Worm (Caenorhabditis elegans) whole organism, L2 larva: ENCODE measurements around the gene daf-31.

Source experiments
- F13H6.1 ChIP-seq: sonication (generic microtip); optimal IDR thresholded peaks from 2 replicates; lab custom pipeline; 2016; ENCODE audit warnings: missing genetic modification characterization, missing compliant biosample characterization
- R02D3.7 ChIP-seq: fragments of 150-350 bp; optimal IDR thresholded peaks from 2 replicates; lab custom pipeline; 2014; ENCODE audit warnings: missing biosample characterization, missing genetic modification characterization
- Y55F3AM.14 ChIP-seq: fragments of 200-800 bp; sonication (Bioruptor generic); optimal IDR thresholded peaks from 2 replicates; lab custom pipeline; 2018; ENCODE audit warnings: mild to moderate bottlenecking, missing genetic modification characterization, missing compliant biosample characterization
- ZK546.5 ChIP-seq: sonication (generic microtip); optimal IDR thresholded peaks from 2 replicates; lab custom pipeline; 2017; ENCODE audit warnings: missing biosample characterization, missing genetic modification characterization
- alr-1 ChIP-seq: fragments of 150-350 bp; optimal IDR thresholded peaks from 2 replicates; lab custom pipeline; 2014; ENCODE audit warnings: missing biosample characterization, missing genetic modification characterization
- aly-2 ChIP-seq: fragments of 150-350 bp; optimal IDR thresholded peaks from 2 replicates; lab custom pipeline; 2014; ENCODE audit warnings: missing biosample characterization, missing genetic modification characterization
- ama-1 ChIP-seq: fragments of 150-350 bp; optimal IDR thresholded peaks from 2 replicates; lab custom pipeline; 2018; ENCODE audit warnings: inconsistent platforms
- blmp-1 ChIP-seq: sonication (generic microtip); optimal IDR thresholded peaks from 2 replicates; lab custom pipeline; 2017; ENCODE audit warnings: missing genetic modification characterization, mild to moderate bottlenecking, missing compliant biosample characterization, antibody characterized with exemption, moderate library complexity; ENCODE audit not compliant: insufficient read depth
- ceh-16 ChIP-seq: fragments of 150-350 bp; optimal IDR thresholded peaks from 2 replicates; lab custom pipeline; 2014; ENCODE audit warnings: missing biosample characterization, missing genetic modification characterization
- crh-2 ChIP-seq: sonication (generic microtip); optimal IDR thresholded peaks from 2 replicates; lab custom pipeline; 2017; ENCODE audit warnings: missing biosample characterization, missing genetic modification characterization
- elt-1 ChIP-seq: fragments of 150-350 bp; optimal IDR thresholded peaks from 2 replicates; lab custom pipeline; 2014; ENCODE audit warnings: missing biosample characterization, missing genetic modification characterization
- elt-3 ChIP-seq: sonication (generic microtip); optimal IDR thresholded peaks from 2 replicates; lab custom pipeline; 2017; ENCODE audit warnings: missing biosample characterization, missing genetic modification characterization
- fos-1 ChIP-seq: fragments of 150-350 bp; optimal IDR thresholded peaks from 2 replicates; lab custom pipeline; 2014; ENCODE audit warnings: missing biosample characterization, missing genetic modification characterization
- gmeb-1 ChIP-seq: fragments of 150-350 bp; optimal IDR thresholded peaks from 2 replicates; lab custom pipeline; 2014; ENCODE audit warnings: missing biosample characterization, missing genetic modification characterization
- lin-11 ChIP-seq: fragments of 150-350 bp; sonication (generic microtip); optimal IDR thresholded peaks from 2 replicates; lab custom pipeline; 2014; ENCODE audit warnings: missing biosample characterization, missing genetic modification characterization, inconsistent platforms, mixed read lengths
- lin-13 ChIP-seq: fragments of 150-350 bp; optimal IDR thresholded peaks from 2 replicates; lab custom pipeline; 2014; ENCODE audit warnings: missing biosample characterization, missing genetic modification reagents, missing genetic modification characterization
- lsy-2 ChIP-seq, 2 experiments: fragments of 150-350 bp in 1 of 2; sonication (generic microtip) in 1 of 2; optimal IDR thresholded peaks; 2 replicates each; lab custom pipeline; 2014 to 2017; ENCODE audit warnings: missing biosample characterization in 2 of 2, missing genetic modification characterization in 2 of 2
- mbf-1 ChIP-seq: sonication (generic microtip); optimal IDR thresholded peaks from 2 replicates; lab custom pipeline; 2017; ENCODE audit warnings: missing biosample characterization, missing genetic modification characterization
- nhr-10 ChIP-seq: sonication (generic microtip); optimal IDR thresholded peaks from 2 replicates; lab custom pipeline; 2017; ENCODE audit warnings: missing biosample characterization, missing genetic modification characterization
- nhr-11 ChIP-seq: fragments of 150-350 bp; optimal IDR thresholded peaks from 2 replicates; lab custom pipeline; 2014; ENCODE audit warnings: missing biosample characterization, missing genetic modification characterization
- nhr-129 ChIP-seq: fragments of 150-350 bp; optimal IDR thresholded peaks from 2 replicates; lab custom pipeline; 2014; ENCODE audit warnings: missing biosample characterization, missing genetic modification characterization
- nhr-21 ChIP-seq: fragments of 150-350 bp; optimal IDR thresholded peaks from 2 replicates; lab custom pipeline; 2014; ENCODE audit warnings: missing biosample characterization, missing genetic modification characterization
- nhr-237 ChIP-seq: fragments of 150-350 bp; optimal IDR thresholded peaks from 2 replicates; lab custom pipeline; 2014; ENCODE audit warnings: missing biosample characterization, missing genetic modification characterization
- nhr-25 ChIP-seq: fragments of 150-350 bp; sonication (generic microtip); optimal IDR thresholded peaks from 3 replicates; lab custom pipeline; 2014; ENCODE audit warnings: missing biosample characterization, missing genetic modification characterization
- peb-1 ChIP-seq: fragments of 150-350 bp; optimal IDR thresholded peaks from 2 replicates; lab custom pipeline; 2014; ENCODE audit warnings: missing biosample characterization, missing genetic modification characterization
- sem-4 ChIP-seq: fragments of 150-350 bp; optimal IDR thresholded peaks from 2 replicates; lab custom pipeline; 2014; ENCODE audit warnings: missing biosample characterization, missing genetic modification reagents, missing genetic modification characterization
- skn-1 ChIP-seq: sonication (generic microtip); optimal IDR thresholded peaks from 2 replicates; lab custom pipeline; 2017; ENCODE audit warnings: missing biosample characterization, missing genetic modification characterization
- sma-3 ChIP-seq: sonication (generic microtip); optimal IDR thresholded peaks from 2 replicates; lab custom pipeline; 2016; ENCODE audit warnings: missing genetic modification reagents, missing genetic modification characterization, missing compliant biosample characterization
- snpc-4 ChIP-seq: fragments of 150-350 bp; optimal IDR thresholded peaks from 2 replicates; lab custom pipeline; 2014; ENCODE audit warnings: missing biosample characterization, missing genetic modification characterization
- unc-39 ChIP-seq: fragments of 150-350 bp; optimal IDR thresholded peaks from 2 replicates; lab custom pipeline; 2014; ENCODE audit warnings: missing biosample characterization, missing genetic modification characterization
- unc-55 ChIP-seq: fragments of 150-350 bp; sonication (generic microtip); optimal IDR thresholded peaks from 3 replicates; lab custom pipeline; 2014; ENCODE audit warnings: missing biosample characterization, missing genetic modification reagents, missing genetic modification characterization
- unc-62 ChIP-seq: fragments of 150-350 bp; optimal IDR thresholded peaks from 2 replicates; lab custom pipeline; 2014; ENCODE audit warnings: missing biosample characterization, missing genetic modification reagents, missing genetic modification characterization
- zag-1 ChIP-seq: fragments of 150-350 bp; optimal IDR thresholded peaks from 2 replicates; lab custom pipeline; 2014; ENCODE audit warnings: missing biosample characterization, missing genetic modification characterization

The daf-31 gene

DNA sequence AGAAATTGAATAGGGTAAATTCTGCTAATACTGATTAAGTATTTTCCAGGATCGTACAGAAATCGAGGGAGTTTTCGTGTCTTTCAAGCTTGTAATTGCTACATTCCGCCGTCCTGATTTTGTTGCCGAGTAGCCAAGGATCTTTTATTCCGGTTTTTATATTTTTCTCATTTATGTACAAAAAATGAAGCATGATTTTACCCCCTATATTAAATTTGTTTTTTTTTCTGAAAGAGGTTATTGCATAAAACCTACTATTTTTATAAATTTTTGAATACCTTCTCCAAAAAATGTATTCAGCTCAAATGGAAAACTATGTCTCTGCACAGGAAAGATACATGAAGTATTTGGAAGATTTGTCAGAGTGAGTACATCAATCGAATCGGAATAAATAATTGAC, 9.6 kb downstream of the daf-31 start, which contains the start of gene F35H10.6:
Gene F35H10.6 (plus strand): TSS at position 301 of the 400 bp plus-strand sequence.
- TF ChIP-seq skn-1 (tag; lab: Kevin White, UChicago) (no peak), lsy-2 (tag; optimal IDR thresholded peaks at IDR 0.05; lab: Kevin White, UChicago) (no peak), blmp-1 (tag; lab: Kevin White, UChicago) (no peak), elt-3 (tag; lab: Kevin White, UChicago) (no peak)

DNA sequence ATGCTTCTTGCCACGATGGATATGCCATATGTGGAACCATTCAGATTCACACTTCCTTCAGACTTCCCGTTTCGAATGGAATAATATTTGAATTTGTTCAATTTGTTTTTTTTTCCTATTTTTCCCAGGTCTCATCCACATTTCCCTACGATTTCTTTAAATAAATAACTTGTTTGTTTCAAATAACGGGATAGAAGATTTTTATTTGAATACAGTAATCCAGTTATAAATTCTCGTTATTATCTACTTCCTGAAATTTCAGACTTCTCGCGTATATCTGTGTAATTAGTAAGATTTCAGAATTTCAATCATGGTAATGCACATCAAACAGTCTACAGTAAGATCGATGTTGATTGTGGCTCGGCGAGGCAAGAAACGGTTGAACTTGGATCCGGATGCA, 10.4 kb downstream of the daf-31 start, which contains the start of gene F35H10.5:
Gene F35H10.5 (plus strand): TSS at position 301 of the 400 bp plus-strand sequence.
- TF ChIP-seq elt-3 (tag; lab: Kevin White, UChicago) (no peak), Y55F3AM.14 (GFP tag; lab: Kevin White, UChicago) (no peak), lin-13 (GFP tag; lab: Kevin White, UChicago) (no peak)

DNA sequence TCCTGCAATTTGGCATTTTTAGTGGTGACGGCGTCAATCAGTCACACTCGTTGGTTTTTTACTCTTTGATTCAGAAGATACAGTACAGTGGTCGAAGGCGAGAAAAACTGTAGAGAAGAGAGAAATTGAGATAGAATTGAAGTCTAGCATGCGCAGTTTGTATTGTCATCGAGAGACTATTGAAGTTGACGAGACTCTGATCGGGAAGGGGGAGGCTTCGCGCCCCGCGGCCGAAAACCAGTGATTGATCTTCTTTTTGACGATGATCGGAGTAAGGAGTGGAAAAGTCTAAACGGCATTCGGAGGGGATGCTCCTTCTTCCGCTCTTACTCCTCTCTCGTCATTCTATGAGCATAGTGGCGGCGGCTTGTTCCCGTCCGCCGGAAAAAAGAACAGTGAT, 11.9 kb downstream of the daf-31 start:
- TF ChIP-seq mbf-1 (tag; lab: Kevin White, UChicago): no peak
- peak; percentile 45 for TF ChIP-seq sma-3
- no peak for TF ChIP-seq lin-11 (tag; lab: Kevin White, UChicago)
- peak; percentile 48 for TF ChIP-seq nhr-25 (tag; lab: Kevin White, UChicago)
- TF ChIP-seq ama-1 (lab: Kevin White, UChicago): no peak
- TF ChIP-seq blmp-1 (tag; lab: Kevin White, UChicago): no peak
- no peak for TF ChIP-seq aly-2 (tag; lab: Kevin White, UChicago)
- TF ChIP-seq ceh-16 (tag; lab: Kevin White, UChicago): no peak
- no peak for TF ChIP-seq nhr-10 (tag; lab: Kevin White, UChicago)
- no peak for TF ChIP-seq zag-1 (tag; lab: Kevin White, UChicago)
- no peak for TF ChIP-seq nhr-11 (tag; lab: Kevin White, UChicago)
- TF ChIP-seq R02D3.7 (tag; lab: Kevin White, UChicago): no peak
- no peak for TF ChIP-seq F13H6.1 (tag; lab: Kevin White, UChicago)
- TF ChIP-seq peb-1 (tag; lab: Kevin White, UChicago): peak; percentile 23
- TF ChIP-seq fos-1 (tag; lab: Kevin White, UChicago): peak; percentile 46
- peak; percentile 20 for TF ChIP-seq crh-2 (tag; lab: Kevin White, UChicago)
- no peak for TF ChIP-seq lsy-2 (tag; optimal IDR thresholded peaks at IDR 0.05; lab: Kevin White, UChicago)
- TF ChIP-seq sem-4 (tag; lab: Kevin White, UChicago): peak; percentile 27
- peak; percentile 59 for TF ChIP-seq nhr-21
- TF ChIP-seq unc-39: no peak
- peak; percentile 17 for TF ChIP-seq nhr-129 (tag; lab: Kevin White, UChicago)
- no peak for TF ChIP-seq snpc-4 (tag; lab: Kevin White, UChicago)
- TF ChIP-seq gmeb-1 (tag; lab: Kevin White, UChicago): no peak
- no peak for TF ChIP-seq alr-1 (tag; lab: Kevin White, UChicago)
- TF ChIP-seq unc-62 (GFP tag; lab: Kevin White, UChicago): no peak

DNA sequence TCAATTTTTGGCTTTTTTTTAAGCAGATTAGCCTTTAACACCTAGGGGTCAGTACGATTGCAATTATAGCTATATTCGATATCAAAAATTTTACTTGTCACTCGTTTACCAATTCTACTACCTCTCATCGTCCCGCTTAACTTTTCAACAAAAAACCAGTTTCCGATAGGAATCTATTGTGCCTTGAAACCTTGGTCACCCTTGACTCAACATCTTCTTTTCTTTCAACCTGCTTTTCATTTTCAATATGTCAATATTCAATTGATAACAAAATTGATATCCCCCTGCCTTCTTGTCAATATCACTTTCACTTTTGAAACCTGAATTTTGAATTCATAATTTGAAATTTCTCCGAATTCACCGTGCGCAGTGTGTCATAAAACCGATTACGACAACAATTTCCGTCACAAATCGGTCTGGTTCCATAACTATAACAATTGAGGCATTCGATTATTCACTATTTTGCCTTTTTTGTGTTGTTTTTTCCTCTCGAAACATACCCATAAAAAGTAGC, 12.6 kb downstream of the daf-31 start:
- TF ChIP-seq ZK546.5 (tag; lab: Kevin White, UChicago) (no peak), nhr-25 (tag; lab: Kevin White, UChicago) (peak; percentile 56), blmp-1 (tag; lab: Kevin White, UChicago) (peak; percentile 62), elt-1 (tag; lab: Kevin White, UChicago) (no peak), alr-1 (tag; lab: Kevin White, UChicago) (no peak), sma-3 (no peak), skn-1 (tag; lab: Kevin White, UChicago) (no peak)
- TF ChIP-seq, all 48 proteins: peak for 2

DNA sequence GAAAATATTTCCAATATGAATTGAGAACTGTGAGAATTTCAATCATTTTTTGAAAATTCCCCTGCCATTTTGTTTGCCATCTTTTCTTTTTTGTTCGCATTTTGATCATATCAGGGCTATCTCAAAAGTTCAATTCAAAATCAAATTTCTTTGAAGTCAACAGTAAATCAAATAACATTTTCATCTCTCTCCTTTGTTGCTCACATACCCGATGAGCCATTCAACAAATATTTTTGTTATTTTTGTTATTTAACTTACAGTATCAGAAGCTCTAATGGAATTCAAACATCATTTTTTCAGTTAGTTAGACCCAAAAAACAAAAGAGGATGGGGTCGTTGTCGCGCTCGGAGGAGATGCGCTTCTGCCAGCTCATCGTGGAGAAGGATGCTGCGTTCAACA, 13.6 kb downstream of the daf-31 start, which contains the start of gene vha-5:
Gene vha-5 (plus strand): TSS at position 301 of the 400 bp plus-strand sequence.
- no peak for TF ChIP-seq mbf-1 (tag; lab: Kevin White, UChicago)
- no peak for TF ChIP-seq alr-1 (tag; lab: Kevin White, UChicago)
- TF ChIP-seq aly-2 (tag; lab: Kevin White, UChicago): no peak
- no peak for TF ChIP-seq nhr-237 (tag; lab: Kevin White, UChicago)
- TF ChIP-seq nhr-129 (tag; lab: Kevin White, UChicago): no peak
- TF ChIP-seq unc-55: no peak
